Comparison of ENCODE assay signal across 1 fruit fly cellular context in the genomic region with DNA sequence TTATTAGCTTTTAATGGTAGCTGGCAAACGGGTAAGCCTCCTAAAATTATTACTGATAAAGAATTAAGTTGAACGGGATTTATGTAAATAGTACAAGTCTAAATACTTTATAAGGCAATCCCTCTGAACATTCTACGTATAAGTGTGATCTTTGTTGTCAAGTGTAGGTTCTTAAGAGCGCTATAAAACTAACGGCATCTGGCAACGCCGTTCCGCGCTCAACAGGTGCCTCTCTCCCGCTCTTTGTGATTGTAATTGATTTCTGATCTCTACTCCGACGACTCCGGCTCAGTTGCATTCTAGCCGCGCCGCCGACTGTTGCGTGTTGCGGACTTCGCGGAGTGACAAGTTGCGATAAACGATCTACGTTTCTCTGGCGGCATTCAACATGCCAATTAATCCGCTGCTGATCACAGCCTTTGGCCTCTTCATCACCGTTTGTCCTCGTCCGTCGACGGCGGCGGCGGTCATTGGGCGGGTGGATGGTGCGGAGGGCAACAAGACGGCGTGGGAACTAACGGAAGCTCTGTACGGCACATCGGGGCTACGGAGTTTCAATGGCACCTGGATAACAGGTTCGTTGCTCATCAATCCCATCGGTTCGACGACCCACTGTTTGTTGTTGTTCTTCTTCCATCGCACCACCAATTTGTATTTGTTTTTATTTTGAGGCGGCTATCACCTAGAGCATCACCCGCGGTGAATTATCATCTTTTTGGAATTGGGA.
A peak's percentile ranks its signal among the peaks of the same experiment; 100 is the strongest.
TF ChIP-seq lines count a peak whose summit lies in the region.

A gene (plus strand): TSS at position 305 of the 727 bp plus-strand sequence.

TF ChIP-seq in whole organism, embryonic, 481 proteins besides CTCF, POLR2A, EP300 and RAD21 (continued from another document):
- no peak for TF ChIP-seq CG3065 (GFP tag; optimal IDR thresholded peaks at IDR 0.05; lab: Kevin White, UChicago)
- TF ChIP-seq CG1602 (GFP tag; optimal IDR thresholded peaks at IDR 0.05; lab: Kevin White, UChicago), result no peak
- no peak for TF ChIP-seq CG9797 (GFP tag; optimal IDR thresholded peaks at IDR 0.05; lab: Kevin White, UChicago)
- no peak for TF ChIP-seq unpg (GFP tag; optimal IDR thresholded peaks at IDR 0.05; lab: Kevin White, UChicago)
- no peak for TF ChIP-seq lov (optimal IDR thresholded peaks at IDR 0.05; lab: Kevin White, UChicago)
- 0 out of 3 replicates have a peak, but pooled peaks have one; percentile 10 for TF ChIP-seq lov (GFP tag; IDR thresholded peaks at IDR 0.05; lab: Robert Waterston, UW)
- no peak for TF ChIP-seq CG7839 (tag; optimal IDR thresholded peaks at IDR 0.05; lab: Kevin White, UChicago)
- TF ChIP-seq onecut (GFP tag; IDR thresholded peaks at IDR 0.05; lab: Robert Waterston, UW), result peak; percentile 22; the same call in 1 of the 2 replicates
- no peak for TF ChIP-seq Optix (GFP tag; IDR thresholded peaks at IDR 0.05; lab: Robert Waterston, UW)
- no peak for TF ChIP-seq Atf3 (GFP tag; optimal IDR thresholded peaks at IDR 0.05; lab: Kevin White, UChicago)
- TF ChIP-seq ranshi (GFP tag; IDR thresholded peaks at IDR 0.05; lab: Robert Waterston, UW), result no peak
- peak; percentile 12; the same call in 1 of the 2 replicates for TF ChIP-seq MBD-R2 (GFP tag; IDR thresholded peaks at IDR 0.05; lab: Robert Waterston, UW)
- peak; percentile 33 for TF ChIP-seq yki (optimal IDR thresholded peaks at IDR 0.05; lab: Kevin White, UChicago)
- TF ChIP-seq CG17829 (tag; optimal IDR thresholded peaks at IDR 0.05; lab: Kevin White, UChicago), result no peak
- 0 out of 3 replicates have a peak, but pooled peaks have one; percentile 50 for TF ChIP-seq dysf (GFP tag; IDR thresholded peaks at IDR 0.05; lab: Robert Waterston, UW)
- no peak for TF ChIP-seq CG3838 (GFP tag; optimal IDR thresholded peaks at IDR 0.05; lab: Kevin White, UChicago)
- peak; percentile 89 for TF ChIP-seq CG3163 (GFP tag; optimal IDR thresholded peaks at IDR 0.05; lab: Kevin White, UChicago)
- TF ChIP-seq CG17912 (GFP tag; optimal IDR thresholded peaks at IDR 0.05; lab: Kevin White, UChicago), result no peak
- TF ChIP-seq CG12155 (GFP tag; optimal IDR thresholded peaks at IDR 0.05; lab: Kevin White, UChicago), result no peak
- TF ChIP-seq CG10979 (tag; optimal IDR thresholded peaks at IDR 0.05; lab: Kevin White, UChicago), result no peak
- TF ChIP-seq CG15696 (tag; optimal IDR thresholded peaks at IDR 0.05; lab: Kevin White, UChicago), result no peak
- no peak for TF ChIP-seq btn (GFP tag; optimal IDR thresholded peaks at IDR 0.05; lab: Kevin White, UChicago)
- TF ChIP-seq usp (GFP tag; optimal IDR thresholded peaks at IDR 0.05; lab: Kevin White, UChicago), result no peak
- TF ChIP-seq Pdp1 (GFP tag; optimal IDR thresholded peaks at IDR 0.05; lab: Kevin White, UChicago), result peak in 1 of 2 experiments; percentile 15
- peak; percentile 5 for TF ChIP-seq Meics (GFP tag; optimal IDR thresholded peaks at IDR 0.05; lab: Kevin White, UChicago)
- no peak for TF ChIP-seq CG33557 (GFP tag; optimal IDR thresholded peaks at IDR 0.05; lab: Kevin White, UChicago)
- 0 out of 2 replicates have a peak, but pooled peaks have one; percentile 21 for TF ChIP-seq CG6272 (GFP tag; IDR thresholded peaks at IDR 0.05; lab: Robert Waterston, UW)
- TF ChIP-seq Hsf (GFP tag; optimal IDR thresholded peaks at IDR 0.05; lab: Kevin White, UChicago), result no peak
- no peak for TF ChIP-seq danr (GFP tag; IDR thresholded peaks at IDR 0.05; lab: Robert Waterston, UW)
- TF ChIP-seq PHDP (tag; optimal IDR thresholded peaks at IDR 0.05; lab: Kevin White, UChicago), result no peak
- TF ChIP-seq CG10565 (GFP tag; optimal IDR thresholded peaks at IDR 0.05; lab: Kevin White, UChicago), result no peak
- 0 out of 2 replicates have a peak, but pooled peaks have one; percentile 0 for TF ChIP-seq stc (GFP tag; IDR thresholded peaks at IDR 0.05; lab: Robert Waterston, UW)
- TF ChIP-seq ERR (GFP tag; optimal IDR thresholded peaks at IDR 0.05; lab: Kevin White, UChicago), result no peak
- TF ChIP-seq emc (GFP tag; optimal IDR thresholded peaks at IDR 0.05; lab: Kevin White, UChicago), result no peak
- TF ChIP-seq CG43689 (GFP tag; IDR thresholded peaks at IDR 0.05; lab: Robert Waterston, UW), result no peak
- no peak for TF ChIP-seq CG11723 (GFP tag; optimal IDR thresholded peaks at IDR 0.05; lab: Kevin White, UChicago)
- TF ChIP-seq CG3407 (GFP tag; optimal IDR thresholded peaks at IDR 0.05; lab: Kevin White, UChicago), result no peak
- peak; percentile 91 for TF ChIP-seq Jarid2 (GFP tag; optimal IDR thresholded peaks at IDR 0.05; lab: Kevin White, UChicago)
- no peak for TF ChIP-seq CG9727 (GFP tag; optimal IDR thresholded peaks at IDR 0.05; lab: Kevin White, UChicago)
- TF ChIP-seq CG3995 (GFP tag; optimal IDR thresholded peaks at IDR 0.05; lab: Kevin White, UChicago), result no peak
- peak; percentile 64; the same call in 2 of the 3 replicates for TF ChIP-seq row (GFP tag; IDR thresholded peaks at IDR 0.05; lab: Robert Waterston, UW)
- TF ChIP-seq chm (GFP tag; IDR thresholded peaks at IDR 0.05; lab: Robert Waterston, UW), result no peak
- no peak for TF ChIP-seq Vsx1 (GFP tag; optimal IDR thresholded peaks at IDR 0.05; lab: Kevin White, UChicago)
- TF ChIP-seq gsb (GFP tag; IDR thresholded peaks at IDR 0.05; lab: Robert Waterston, UW), result no peak
- TF ChIP-seq CG15269 (tag; optimal IDR thresholded peaks at IDR 0.05; lab: Kevin White, UChicago), result no peak
- TF ChIP-seq CG1529 (GFP tag; optimal IDR thresholded peaks at IDR 0.05; lab: Kevin White, UChicago), result no peak
- TF ChIP-seq pb (GFP tag; optimal IDR thresholded peaks at IDR 0.05; lab: Kevin White, UChicago), result no peak
- no peak for TF ChIP-seq CG1647 (GFP tag; optimal IDR thresholded peaks at IDR 0.05; lab: Kevin White, UChicago)
- TF ChIP-seq otp (GFP tag; IDR thresholded peaks at IDR 0.05; lab: Robert Waterston, UW), result peak; percentile 42; the same call in 2 of the 3 replicates
- TF ChIP-seq oc (tag; optimal IDR thresholded peaks at IDR 0.05; lab: Kevin White, UChicago), result no peak
- TF ChIP-seq da (GFP tag; optimal IDR thresholded peaks at IDR 0.05; lab: Kevin White, UChicago), result no peak
- no peak for TF ChIP-seq B-H2 (GFP tag; optimal IDR thresholded peaks at IDR 0.05; lab: Kevin White, UChicago)
- no peak for TF ChIP-seq CG16815 (GFP tag; optimal IDR thresholded peaks at IDR 0.05; lab: Kevin White, UChicago)
- TF ChIP-seq nau (GFP tag; optimal IDR thresholded peaks at IDR 0.05; lab: Kevin White, UChicago), result no peak
- TF ChIP-seq Scr (GFP tag; IDR thresholded peaks at IDR 0.05; lab: Robert Waterston, UW; ENCODE audit: partially characterized antibody), result peak; percentile 25; the same call in 1 of the 2 replicates
- no peak for TF ChIP-seq CG30020 (tag; optimal IDR thresholded peaks at IDR 0.05; lab: Kevin White, UChicago)
- no peak for TF ChIP-seq zen (tag; optimal IDR thresholded peaks at IDR 0.05; lab: Kevin White, UChicago)
- TF ChIP-seq kay (GFP tag; optimal IDR thresholded peaks at IDR 0.05; lab: Kevin White, UChicago), result no peak
- TF ChIP-seq Ets65A (GFP tag; lab: Kevin White, UChicago), result no peak
- TF ChIP-seq CG10543 (GFP tag; optimal IDR thresholded peaks at IDR 0.05; lab: Kevin White, UChicago), result no peak
- no peak for TF ChIP-seq CG10431 (GFP tag; optimal IDR thresholded peaks at IDR 0.05; lab: Kevin White, UChicago)
- TF ChIP-seq slbo (GFP tag; IDR thresholded peaks at IDR 0.05; lab: Robert Waterston, UW), result peak; percentile 29; the same call in 1 of the 2 replicates
- TF ChIP-seq prd (optimal IDR thresholded peaks at IDR 0.05; lab: Kevin White, UChicago), result no peak
- TF ChIP-seq prd (GFP tag; IDR thresholded peaks at IDR 0.05; lab: Robert Waterston, UW), result no peak
- TF ChIP-seq Trl (optimal IDR thresholded peaks at IDR 0.05; lab: Kevin White, UChicago), result peak; percentile 70 to 81
- no peak for TF ChIP-seq Trl (GFP tag; optimal IDR thresholded peaks at IDR 0.05; lab: Kevin White, UChicago)
- TF ChIP-seq CG8290 (GFP tag; optimal IDR thresholded peaks at IDR 0.05; lab: Kevin White, UChicago), result no peak
- no peak for TF ChIP-seq CG8290 (tag; optimal IDR thresholded peaks at IDR 0.05; lab: Kevin White, UChicago)
- TF ChIP-seq CG34376 (GFP tag; optimal IDR thresholded peaks at IDR 0.05; lab: Kevin White, UChicago), result no peak
- no peak for TF ChIP-seq CG13775 (GFP tag; optimal IDR thresholded peaks at IDR 0.05; lab: Kevin White, UChicago)
- TF ChIP-seq CG2199 (GFP tag; IDR thresholded peaks at IDR 0.05; lab: Robert Waterston, UW), result no peak
- TF ChIP-seq Ptx1 (GFP tag; IDR thresholded peaks at IDR 0.05; lab: Robert Waterston, UW), result peak; percentile 21; the same call in 1 of the 2 replicates
- TF ChIP-seq D19B (GFP tag; optimal IDR thresholded peaks at IDR 0.05; lab: Kevin White, UChicago), result no peak
- no peak for TF ChIP-seq zfh1 (GFP tag; IDR thresholded peaks at IDR 0.05; lab: Robert Waterston, UW)
- TF ChIP-seq kni (GFP tag; optimal IDR thresholded peaks at IDR 0.05; lab: Kevin White, UChicago), result no peak
- peak; percentile 30; the same call in 1 of the 2 replicates for TF ChIP-seq CG42726 (GFP tag; IDR thresholded peaks at IDR 0.05; lab: Robert Waterston, UW; ENCODE audit: partially characterized antibody)
- TF ChIP-seq fd96Cb (tag; optimal IDR thresholded peaks at IDR 0.05; lab: Kevin White, UChicago), result no peak
- TF ChIP-seq bab2 (GFP tag; optimal IDR thresholded peaks at IDR 0.05; lab: Kevin White, UChicago), result no peak
- no peak for TF ChIP-seq crc (GFP tag; optimal IDR thresholded peaks at IDR 0.05; lab: Kevin White, UChicago)
- no peak for TF ChIP-seq abd-A (tag; optimal IDR thresholded peaks at IDR 0.05; lab: Kevin White, UChicago)
- TF ChIP-seq HLHmδ (GFP tag; optimal IDR thresholded peaks at IDR 0.05; lab: Kevin White, UChicago), result peak; percentile 71
- no peak for TF ChIP-seq Usf (GFP tag; optimal IDR thresholded peaks at IDR 0.05; lab: Kevin White, UChicago)
- peak; percentile 52 for TF ChIP-seq CG32532 (GFP tag; IDR thresholded peaks at IDR 0.05; lab: Robert Waterston, UW)
- TF ChIP-seq zen2 (GFP tag; IDR thresholded peaks at IDR 0.05; lab: Robert Waterston, UW; ENCODE audit: partially characterized antibody), result 0 out of 3 replicates have a peak, but pooled peaks have one; percentile 11
- no peak for TF ChIP-seq maf-S (GFP tag; optimal IDR thresholded peaks at IDR 0.05; lab: Kevin White, UChicago)
- no peak for TF ChIP-seq CG8089 (GFP tag; optimal IDR thresholded peaks at IDR 0.05; lab: Kevin White, UChicago)
TF ChIP-seq in whole organism, embryonic: peak in this region for 52.
